Worm (Caenorhabditis elegans): Measurements from ENCODE around the gene srh-44.

srh-44 gene

ce11 chrII:11545299-11545951 is 30.6 kb downstream of the srh-44 start, which contains the start of gene dnj-13 (continued):
- TF ChIP-seq ceh-32 (tag; optimal IDR thresholded peaks at IDR 0.05; ENCODE audit: poor library complexity) (peak; percentile 28), D1046.2 (GFP tag; IDR thresholded peaks at IDR 0.05) (peak; percentile 88), lin-15B (tag; optimal IDR thresholded peaks at IDR 0.05) (no peak), lin-29 (GFP tag; IDR thresholded peaks at IDR 0.05) (peak; percentile 91), unc-130 (GFP tag; optimal IDR thresholded peaks at IDR 0.05) (peak; percentile 61), F26F4.8 (GFP tag; conservative IDR thresholded peaks at IDR 0.05) (no peak), hlh-30 (tag; optimal IDR thresholded peaks at IDR 0.05; ENCODE audit: insufficient read depth) (peak; percentile 96), daf-16 (GFP tag; optimal IDR thresholded peaks at IDR 0.05) (peak; percentile 54 to 97), daf-16 (tag; optimal IDR thresholded peaks at IDR 0.05) (peak; percentile 79), dmd-8 (GFP tag; IDR thresholded peaks at IDR 0.05) (peak; percentile 84), R02D3.7 (tag; optimal IDR thresholded peaks at IDR 0.05) (no peak), nhr-48 (tag; optimal IDR thresholded peaks at IDR 0.05) (peak; percentile 89)

ce11 chrII:11545952-11546325 is 31.1 kb downstream of the srh-44 start:
- TF ChIP-seq madf-5 (GFP tag; IDR thresholded peaks at IDR 0.05) (no peak), ceh-20 (GFP tag; IDR thresholded peaks at IDR 0.05) (no peak), lim-7 (GFP tag; IDR thresholded peaks at IDR 0.05) (0 out of 2 replicates have a peak, but pooled peaks have one; percentile 21), madf-9 (GFP tag; conservative IDR thresholded peaks at IDR 0.05) (no peak), ZK546.5 (tag; optimal IDR thresholded peaks at IDR 0.05) (no peak), ZK337.2 (GFP tag; IDR thresholded peaks at IDR 0.05) (no peak), ztf-11 (tag; optimal IDR thresholded peaks at IDR 0.05) (no peak), set-16 (GFP tag; IDR thresholded peaks at IDR 0.05) (peak; percentile 41), snpc-4 (tag; optimal IDR thresholded peaks at IDR 0.05) (no peak), aha-1 (tag) (peak; percentile 93), D1046.2 (GFP tag; IDR thresholded peaks at IDR 0.05) (no peak), ctbp-1 (GFP tag; IDR thresholded peaks at IDR 0.05) (no peak), ceh-82 (tag; optimal IDR thresholded peaks at IDR 0.05) (no peak), ceh-32 (tag; optimal IDR thresholded peaks at IDR 0.05; ENCODE audit: poor library complexity) (no peak), nhr-48 (tag; optimal IDR thresholded peaks at IDR 0.05) (no peak), dmd-6 (GFP tag; IDR thresholded peaks at IDR 0.05) (peak; percentile 15; the same call in 1 of the 2 replicates), lsy-2 (tag; optimal IDR thresholded peaks at IDR 0.05) (no peak), nhr-10 (tag; optimal IDR thresholded peaks at IDR 0.05) (no peak), Y5F2A.4 (GFP tag; optimal IDR thresholded peaks at IDR 0.05) (no peak)

- peak; percentile 47 for TF ChIP-seq nhr-28 (tag; optimal IDR thresholded peaks at IDR 0.05)
- TF ChIP-seq nhr-42 (GFP tag; IDR thresholded peaks at IDR 0.05) = peak; percentile 68; the same call in 1 of the 2 replicates
- TF ChIP-seq mdt-29 (GFP tag; IDR thresholded peaks at IDR 0.05) = peak; percentile 65; the same call in 1 of the 2 replicates
- TF ChIP-seq nhr-77 (tag; optimal IDR thresholded peaks at IDR 0.05) = no peak
- TF ChIP-seq zag-1 (tag; optimal IDR thresholded peaks at IDR 0.05) = no peak
- TF ChIP-seq attf-4 (tag; optimal IDR thresholded peaks at IDR 0.05) = no peak
- peak; percentile 92 for TF ChIP-seq zfp-3 (GFP tag; conservative IDR thresholded peaks at IDR 0.05)
- peak; percentile 56 for TF ChIP-seq F49E8.2 (tag; optimal IDR thresholded peaks at IDR 0.05; ENCODE audit: borderline replicate concordance)
- peak; percentile 85 for TF ChIP-seq aly-2 (tag; optimal IDR thresholded peaks at IDR 0.05)
- no peak for TF ChIP-seq hif-1 (tag; optimal IDR thresholded peaks at IDR 0.05)
- peak; percentile 79 for TF ChIP-seq egl-43 (GFP tag; IDR thresholded peaks at IDR 0.05)
- TF ChIP-seq zip-11 (GFP tag; IDR thresholded peaks at IDR 0.05) = no peak
- no peak for TF ChIP-seq nhr-6 (tag; optimal IDR thresholded peaks at IDR 0.05)
- peak; percentile 47 for TF ChIP-seq ztf-7 (tag; optimal IDR thresholded peaks at IDR 0.05)
- 0 out of 2 replicates have a peak, but pooled peaks have one; percentile 33 for TF ChIP-seq nhr-41 (GFP tag; IDR thresholded peaks at IDR 0.05)
- TF ChIP-seq php-3 (GFP tag; IDR thresholded peaks at IDR 0.05) = no peak; the same call in 1 of the 2 replicates
- TF ChIP-seq lsy-2 (tag; optimal IDR thresholded peaks at IDR 0.05) = peak; percentile 3 to 76
- no peak for TF ChIP-seq F10B5.3 (tag; optimal IDR thresholded peaks at IDR 0.05)
- no peak for TF ChIP-seq duxl-1 (tag; optimal IDR thresholded peaks at IDR 0.05; ENCODE audit: poor library complexity)
- no peak for TF ChIP-seq daf-8 (GFP tag; IDR thresholded peaks at IDR 0.05)
- TF ChIP-seq nhr-48 (tag; optimal IDR thresholded peaks at IDR 0.05) = peak; percentile 3
- no peak for TF ChIP-seq Y105C5A.15 (GFP tag; IDR thresholded peaks at IDR 0.05)
- TF ChIP-seq ces-1 (GFP tag; optimal IDR thresholded peaks at IDR 0.05) = no peak
- no peak for TF ChIP-seq ztf-11 (tag; optimal IDR thresholded peaks at IDR 0.05)
Measured at ce11 chrII:11547254-11547687, 32.4 kb downstream of the srh-44 start, which contains the start of gene F54D5.7. Gene F54D5.7 (plus strand): TSS chrII:11547517.
